Worm (Caenorhabditis elegans): ENCODE measurements around the gene arcp-1.

DNA sequence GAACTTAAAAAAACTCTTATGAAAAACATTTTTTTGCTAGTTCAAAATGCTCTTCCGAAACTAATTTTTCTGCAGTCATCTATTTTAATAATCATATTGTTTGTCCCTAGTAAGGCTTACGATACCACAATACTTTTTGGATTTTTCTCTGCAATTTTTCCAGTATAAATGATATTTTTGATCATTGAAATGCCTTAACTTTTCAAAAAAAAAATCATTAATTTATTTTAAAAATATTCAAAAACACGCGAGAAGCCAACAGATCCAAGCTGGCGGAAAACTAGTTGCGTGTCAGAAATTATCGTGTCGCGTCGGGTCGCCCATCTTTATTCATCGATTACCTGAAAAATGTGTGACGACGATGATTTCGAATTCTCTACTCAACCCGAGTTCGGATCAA, 9.0 kb upstream of the arcp-1 start, which contains the start of gene gmeb-3:
- TF ChIP-seq nhr-67 (tag; optimal IDR thresholded peaks at IDR 0.05) = no peak
- no peak for TF ChIP-seq lsy-12 (tag; optimal IDR thresholded peaks at IDR 0.05)
- no peak for TF ChIP-seq mdl-1 (tag; optimal IDR thresholded peaks at IDR 0.05)
- TF ChIP-seq mml-1 (tag; optimal IDR thresholded peaks at IDR 0.05) = no peak
- TF ChIP-seq ceh-82 (tag; optimal IDR thresholded peaks at IDR 0.05) = no peak
- TF ChIP-seq nhr-77 (tag; optimal IDR thresholded peaks at IDR 0.05) = no peak
- no peak for TF ChIP-seq egl-27 (tag; optimal IDR thresholded peaks at IDR 0.05)
- no peak for TF ChIP-seq pqm-1 (tag; optimal IDR thresholded peaks at IDR 0.05)
- no peak for TF ChIP-seq elt-2 (tag; optimal IDR thresholded peaks at IDR 0.05)
- TF ChIP-seq ZK546.5 (tag; optimal IDR thresholded peaks at IDR 0.05) = no peak
- TF ChIP-seq ama-1 (optimal IDR thresholded peaks at IDR 0.05) = no peak
